Fruit fly (Drosophila melanogaster) Kc167 (cell line): ENCODE data around the gene Ids.

Experiments
- Sin3A ChIP-seq: fragments of >200 bp; optimal IDR thresholded peaks from 2 replicates; lab custom pipeline; 2018; ENCODE audit warnings: missing external identifiers
- insv ChIP-seq: fragments of >200 bp; optimal IDR thresholded peaks from 3 replicates; lab custom pipeline; 2018; ENCODE audit warnings: missing external identifiers
- psq ChIP-seq: fragments of >200 bp; optimal IDR thresholded peaks from 2 replicates; lab custom pipeline; 2017; ENCODE audit warnings: missing external identifiers

- no peak for TF ChIP-seq Sin3A (lab: Kevin White, UChicago)
- no peak for TF ChIP-seq psq (lab: Kevin White, UChicago)
- TF ChIP-seq insv (lab: Kevin White, UChicago), result no peak
These were observed 29.4 kb downstream of the Ids start for dm6 chr3L:3407481-3407880.
